Worm (Caenorhabditis elegans): ENCODE measurements around the gene txt-6.

DNA sequence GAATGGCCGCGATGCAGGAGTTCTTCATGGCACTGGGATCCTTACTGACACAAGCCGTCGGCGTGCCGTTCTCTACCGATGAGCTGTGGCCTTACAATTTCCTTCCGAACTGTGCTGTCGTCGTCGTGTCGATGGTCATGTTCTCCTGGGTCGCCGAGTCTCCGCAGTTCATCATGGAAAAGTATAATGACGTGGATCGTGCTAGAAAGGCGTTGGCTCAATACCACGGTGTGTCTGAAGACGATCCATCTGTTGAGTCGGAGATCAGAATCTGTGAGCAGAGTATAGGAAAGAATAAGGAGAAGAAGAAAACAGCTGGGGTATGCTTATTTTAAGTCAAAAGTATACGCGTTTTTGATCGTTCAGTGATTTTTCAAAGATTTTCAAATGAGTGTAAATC lies 7.5 kb downstream of the txt-6 start:
- no peak for TF ChIP-seq ama-1 (optimal IDR thresholded peaks at IDR 0.05)
- TF ChIP-seq hnd-1 (tag; optimal IDR thresholded peaks at IDR 0.05), result no peak
- no peak for TF ChIP-seq aly-1 (tag; optimal IDR thresholded peaks at IDR 0.05)
- no peak for TF ChIP-seq pes-1 (GFP tag; IDR thresholded peaks at IDR 0.05)
- TF ChIP-seq ceh-36 (tag; optimal IDR thresholded peaks at IDR 0.05), result no peak
- TF ChIP-seq hmbx-1 (tag; optimal IDR thresholded peaks at IDR 0.05), result no peak
- no peak for TF ChIP-seq flt-1 (GFP tag; IDR thresholded peaks at IDR 0.05)
- TF ChIP-seq ets-7 (tag; optimal IDR thresholded peaks at IDR 0.05), result no peak
- no peak for TF ChIP-seq scrt-1 (GFP tag; IDR thresholded peaks at IDR 0.05)

All from whole organism, early embryonic.